Worm (Caenorhabditis elegans) whole organism, L4 larva: Measurements from ENCODE around the gene col-78.

Source experiments
- R02D3.7 ChIP-seq: fragments of 150-350 bp; sonication (generic microtip); optimal IDR thresholded peaks from 3 replicates; lab custom pipeline; 2014; ENCODE audit warnings: missing biosample characterization, missing genetic modification characterization
- Y105C5A.15 ChIP-seq: fragments of 200-800 bp; sonication (Bioruptor generic); IDR thresholded peaks from 2 replicates; pipeline ENCODE4 v1.3.6; 2022; ENCODE audit warnings: missing genetic modification characterization, missing compliant biosample characterization
- Y48G9A.11 ChIP-seq: fragments of 200-800 bp; sonication (Bioruptor generic); IDR thresholded peaks from 2 replicates; pipeline ENCODE4 v1.3.6; 2022; ENCODE audit warnings: missing genetic modification reagents, missing genetic modification characterization, missing compliant biosample characterization
- ces-1 ChIP-seq: fragments of 150-350 bp; sonication (generic microtip); optimal IDR thresholded peaks from 4 replicates; lab custom pipeline; 2014; ENCODE audit warnings: missing biosample characterization, missing genetic modification reagents, missing genetic modification characterization
- dpl-1 ChIP-seq: fragments of 150-350 bp; optimal IDR thresholded peaks from 2 replicates; lab custom pipeline; 2014; ENCODE audit warnings: missing biosample characterization, missing genetic modification reagents, missing genetic modification characterization
- dve-1 ChIP-seq: sonication (generic microtip); optimal IDR thresholded peaks from 2 replicates; lab custom pipeline; 2017; ENCODE audit warnings: antibody characterized with exemption, mild to moderate bottlenecking, missing genetic modification characterization, missing compliant biosample characterization; ENCODE audit not compliant: insufficient read depth
- mep-1 ChIP-seq: fragments of 150-350 bp; sonication (generic microtip); optimal IDR thresholded peaks from 3 replicates; lab custom pipeline; 2014; ENCODE audit warnings: missing biosample characterization, missing genetic modification characterization
- mxl-3 ChIP-seq: fragments of 200-800 bp; sonication (Bioruptor generic); optimal IDR thresholded peaks from 2 replicates; lab custom pipeline; 2018; ENCODE audit warnings: mild to moderate bottlenecking, missing genetic modification characterization, missing compliant biosample characterization
- nhr-10 ChIP-seq: fragments of 150-350 bp; optimal IDR thresholded peaks from 2 replicates; lab custom pipeline; 2014; ENCODE audit warnings: missing biosample characterization, missing genetic modification characterization
- nhr-28 ChIP-seq: fragments of 150-350 bp; optimal IDR thresholded peaks from 2 replicates; lab custom pipeline; 2014; ENCODE audit warnings: missing biosample characterization, missing genetic modification characterization
- pqm-1 ChIP-seq: sonication (generic microtip); optimal IDR thresholded peaks from 2 replicates; lab custom pipeline; 2017; ENCODE audit warnings: missing biosample characterization, missing genetic modification characterization

DNA sequence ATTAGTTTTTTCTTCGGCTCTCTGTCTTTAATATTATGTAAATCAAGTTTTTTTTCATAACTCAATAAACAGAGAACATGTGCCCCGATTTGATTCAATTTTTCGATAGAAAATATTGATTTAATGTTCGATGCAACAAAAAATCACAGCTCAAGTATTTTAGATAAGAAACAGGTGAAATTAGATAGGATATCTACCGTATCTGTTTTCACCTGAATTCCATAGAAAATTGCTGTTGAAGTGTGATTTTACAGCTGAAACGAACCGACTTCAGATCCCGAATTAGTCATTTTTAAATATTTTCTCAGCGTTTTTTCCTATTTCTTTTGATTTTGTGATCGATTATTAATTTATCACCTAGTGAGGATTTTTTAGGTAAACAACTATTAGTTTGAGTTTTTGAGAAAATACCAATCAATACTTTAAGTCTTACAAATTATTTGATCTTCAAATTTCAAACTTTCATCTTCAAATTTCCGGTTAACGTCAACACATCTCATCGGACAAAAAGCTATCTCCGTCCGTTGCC is 13.1 kb upstream of the col-78 start, which contains the start of gene Y9C2UA.1:
- TF ChIP-seq Y105C5A.15 (GFP tag; lab: Robert Waterston, UW) = no peak
- TF ChIP-seq Y48G9A.11 (GFP tag; lab: Robert Waterston, UW) = no peak
- no peak for TF ChIP-seq dpl-1 (GFP tag; lab: Kevin White, UChicago)
- TF ChIP-seq mep-1 (tag; lab: Kevin White, UChicago) = no peak
- no peak for TF ChIP-seq ces-1 (GFP tag; lab: Kevin White, UChicago)
- no peak for TF ChIP-seq dve-1 (tag; lab: Kevin White, UChicago)
- TF ChIP-seq nhr-28 (tag; lab: Kevin White, UChicago) = no peak
- no peak for TF ChIP-seq mxl-3
- no peak for TF ChIP-seq nhr-10
- TF ChIP-seq pqm-1 (tag; lab: Kevin White, UChicago) = no peak
- no peak for TF ChIP-seq R02D3.7 (tag; lab: Kevin White, UChicago)
